Fruit fly (Drosophila melanogaster) whole organism, pupa: Measurements from ENCODE around the gene CG3008.

Experiments used
- CG10348 ChIP-seq: fragments of 200-800 bp; sonication (Bioruptor generic); IDR thresholded peaks from 2 replicates; pipeline ENCODE4 v1.3.6; 2022; ENCODE audit warnings: missing biosample characterization, missing genetic modification characterization
- CG13204 ChIP-seq: fragments of 200-800 bp; sonication (Bioruptor generic); optimal IDR thresholded peaks from 2 replicates; lab custom pipeline; 2018; ENCODE audit warnings: missing biosample characterization, mild to moderate bottlenecking, missing genetic modification characterization, moderate library complexity
- CG15710 ChIP-seq: fragments of 200-800 bp; sonication (Bioruptor generic); optimal IDR thresholded peaks from 2 replicates; lab custom pipeline; 2018; ENCODE audit warnings: missing biosample characterization, mild to moderate bottlenecking, missing genetic modification characterization, moderate library complexity
- CG17806 ChIP-seq: fragments of 200-800 bp; sonication (Bioruptor generic); optimal IDR thresholded peaks from 2 replicates; lab custom pipeline; 2018; ENCODE audit warnings: missing biosample characterization, mild to moderate bottlenecking, missing genetic modification characterization, moderate library complexity
- CG32121 ChIP-seq: fragments of 200-800 bp; sonication (Bioruptor generic); IDR thresholded peaks from 2 replicates; pipeline ENCODE4 v1.3.6; 2022; ENCODE audit warnings: missing biosample characterization, missing genetic modification characterization
- CG34367 ChIP-seq: fragments of 200-800 bp; sonication (Bioruptor generic); optimal IDR thresholded peaks from 2 replicates; lab custom pipeline; 2018; ENCODE audit warnings: missing biosample characterization, mild to moderate bottlenecking, missing genetic modification characterization
- CG8301 ChIP-seq: fragments of 200-800 bp; sonication (Bioruptor generic); optimal IDR thresholded peaks from 2 replicates; lab custom pipeline; 2018; ENCODE audit warnings: missing biosample characterization, mild to moderate bottlenecking, missing genetic modification characterization
- D1 ChIP-seq: fragments of 200-800 bp; sonication (Bioruptor generic); optimal IDR thresholded peaks from 2 replicates; lab custom pipeline; 2018; ENCODE audit warnings: missing biosample characterization, mild to moderate bottlenecking, missing genetic modification characterization, moderate library complexity
- Ets98B ChIP-seq: fragments of 200-800 bp; sonication (Bioruptor generic); IDR thresholded peaks from 2 replicates; pipeline ENCODE4 v1.3.6; 2022; ENCODE audit warnings: missing biosample characterization, missing genetic modification characterization
- Pif1B ChIP-seq: fragments of 200-800 bp; sonication (Bioruptor generic); optimal IDR thresholded peaks from 3 replicates; lab custom pipeline; 2016; ENCODE audit warnings: missing biosample characterization, missing genetic modification characterization
- gl ChIP-seq: fragments of 200-800 bp; sonication (Bioruptor generic); optimal IDR thresholded peaks from 2 replicates; lab custom pipeline; 2018; ENCODE audit warnings: missing biosample characterization, mild to moderate bottlenecking, missing genetic modification characterization

dm6 chr2L:4868383-4868782 is 14.7 kb upstream of the CG3008 start:
- no peak for TF ChIP-seq CG17806
- no peak for TF ChIP-seq D1 (tag; lab: Kevin White, UChicago)
- no peak for TF ChIP-seq gl (tag; lab: Kevin White, UChicago)
- no peak for TF ChIP-seq CG8301 (tag; lab: Kevin White, UChicago)
- TF ChIP-seq CG15710 (tag; lab: Kevin White, UChicago) = no peak
- no peak for TF ChIP-seq CG10348 (GFP tag; lab: Robert Waterston, UW)
- no peak for TF ChIP-seq CG34367 (tag; lab: Kevin White, UChicago)
- TF ChIP-seq Pif1B = no peak
- TF ChIP-seq CG32121 (GFP tag; lab: Robert Waterston, UW) = no peak
- TF ChIP-seq Ets98B (GFP tag; lab: Robert Waterston, UW) = no peak
- TF ChIP-seq CG13204 (GFP tag; lab: Kevin White, UChicago) = no peak
